Fruit fly (Drosophila melanogaster) whole organism: Measurements from ENCODE around the gene CG14708.

Experiments used
- CG8478 ChIP-seq: fragments of >200 bp; optimal IDR thresholded peaks from 2 replicates; lab custom pipeline; 2018; ENCODE audit warnings: inconsistent platforms
- Dll ChIP-seq: fragments of >200 bp; optimal IDR thresholded peaks from 2 replicates; lab custom pipeline; 2017
- EcR ChIP-seq, 2 experiments: fragments of >200 bp; optimal IDR thresholded peaks; 2 replicates each; lab custom pipeline; 2017; ENCODE audit warnings: missing biosample characterization in 2 of 2, missing genetic modification characterization in 2 of 2, missing genetic modification reagents in 2 of 2
- pan ChIP-seq: fragments of >200 bp; optimal IDR thresholded peaks from 2 replicates; lab custom pipeline; 2017
- psq ChIP-seq: fragments of >200 bp; optimal IDR thresholded peaks from 2 replicates; lab custom pipeline; 2017
- usp ChIP-seq: fragments of >200 bp; optimal IDR thresholded peaks from 2 replicates; lab custom pipeline; 2017; ENCODE audit warnings: missing biosample characterization, missing genetic modification characterization, mixed read lengths

Gene CG14708

dm6 chr3R:11568873-11569450 is 15.0 kb downstream of the CG14708 start, which contains the start of gene Mrp4:
Gene Mrp4, plus strand, starts transcription at chr3R:11569250.
- no peak for TF ChIP-seq EcR (GFP tag; optimal IDR thresholded peaks at IDR 0.05; lab: Kevin White, UChicago)
- no peak for TF ChIP-seq usp (GFP tag; lab: Kevin White, UChicago)
- no peak for TF ChIP-seq pan
- no peak for TF ChIP-seq psq (lab: Kevin White, UChicago)

dm6 chr3R:11569993-11570392 is 16.0 kb downstream of the CG14708 start:
- no peak for TF ChIP-seq EcR (GFP tag; optimal IDR thresholded peaks at IDR 0.05; lab: Kevin White, UChicago)
- no peak for TF ChIP-seq usp (GFP tag; lab: Kevin White, UChicago)
- no peak for TF ChIP-seq Dll
- TF ChIP-seq psq (lab: Kevin White, UChicago) = no peak
- no peak for TF ChIP-seq pan
- TF ChIP-seq CG8478 (lab: Kevin White, UChicago) = no peak

dm6 chr3R:11571408-11571807 is 17.5 kb downstream of the CG14708 start:
- TF ChIP-seq EcR (GFP tag; optimal IDR thresholded peaks at IDR 0.05; lab: Kevin White, UChicago) (no peak), usp (GFP tag; lab: Kevin White, UChicago) (no peak), pan (no peak), psq (lab: Kevin White, UChicago) (no peak), CG8478 (lab: Kevin White, UChicago) (no peak), Dll (no peak)

dm6 chr3R:11578645-11579044 is 24.7 kb downstream of the CG14708 start, which contains the start of the genes CG6790 and CG5342:
Gene CG6790, minus strand, starts transcription at chr3R:11578745.
Gene CG5342, plus strand, starts transcription at chr3R:11578826.
- TF ChIP-seq Dll (no peak), CG8478 (lab: Kevin White, UChicago) (no peak), pan (no peak), psq (lab: Kevin White, UChicago) (no peak), usp (GFP tag; lab: Kevin White, UChicago) (no peak), EcR (GFP tag; optimal IDR thresholded peaks at IDR 0.05; lab: Kevin White, UChicago) (no peak)

- TF ChIP-seq EcR (GFP tag; optimal IDR thresholded peaks at IDR 0.05; lab: Kevin White, UChicago) (no peak), usp (GFP tag; lab: Kevin White, UChicago) (no peak)
Measured at dm6 chr3R:11581340-11582252, 27.7 kb downstream of the CG14708 start, which contains the start of gene wkd. Gene wkd, plus strand, starts transcription at chr3R:11581576.

dm6 chr3R:11582253-11582589 is 28.3 kb downstream of the CG14708 start:
- no peak for TF ChIP-seq Dll
- peak; percentile 35 for TF ChIP-seq pan

- no peak for TF ChIP-seq usp (GFP tag; lab: Kevin White, UChicago)
- no peak for TF ChIP-seq CG8478 (lab: Kevin White, UChicago)
- TF ChIP-seq pan = no peak
- TF ChIP-seq Dll = no peak
- no peak for TF ChIP-seq psq (lab: Kevin White, UChicago)
- no peak for TF ChIP-seq EcR (GFP tag; optimal IDR thresholded peaks at IDR 0.05; lab: Kevin White, UChicago)
Measured at dm6 chr3R:11589764-11590358, 35.9 kb downstream of the CG14708 start, which contains the start of gene CG6791. Gene CG6791, minus strand, starts transcription at chr3R:11590146.

- no peak for TF ChIP-seq psq (lab: Kevin White, UChicago)
Measured at dm6 chr3R:11595523-11595922, 41.6 kb downstream of the CG14708 start.

dm6 chr3R:11603136-11603535 is 49.2 kb downstream of the CG14708 start:
- TF ChIP-seq usp (GFP tag; lab: Kevin White, UChicago) (no peak), psq (lab: Kevin White, UChicago) (no peak), EcR (GFP tag; optimal IDR thresholded peaks at IDR 0.05; lab: Kevin White, UChicago) (no peak), CG8478 (lab: Kevin White, UChicago) (no peak), Dll (no peak), pan (no peak)
